In the genomic region with DNA sequence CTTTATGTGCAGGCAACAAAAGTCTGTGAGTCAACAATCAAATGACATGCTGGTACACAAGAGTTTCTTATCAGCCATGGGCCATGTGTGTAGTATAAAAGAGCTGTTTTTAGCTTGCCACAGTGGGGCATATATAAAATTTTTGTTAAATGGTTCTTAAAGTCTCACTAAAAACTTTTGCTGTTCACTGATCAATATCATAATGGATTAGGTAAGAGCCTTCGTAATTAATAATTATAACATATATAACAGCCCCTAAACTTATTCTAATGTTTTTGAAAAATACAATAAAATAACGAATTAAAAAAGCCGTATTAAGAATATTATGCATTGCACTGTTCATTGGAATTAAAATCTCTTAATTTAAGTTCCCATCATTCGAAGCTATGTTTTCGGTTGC, we compare ENCODE assay signal across 4 fruit fly cellular contexts.
TF ChIP-seq lines count a peak whose summit lies in the region.

No protein-coding gene starts in this region.

- no peak for TF ChIP-seq CTCF in whole organism, embryonic (GFP tag; optimal IDR thresholded peaks at IDR 0.05; lab: Kevin White, UChicago)

TF ChIP-seq in whole organism, embryonic, 481 proteins besides CTCF, POLR2A, EP300 and RAD21:
- TF ChIP-seq Dref (GFP tag; IDR thresholded peaks at IDR 0.05; lab: Robert Waterston, UW) (no peak), Med (GFP tag; lab: Kevin White, UChicago) (peak; percentile 27), CG11504 (tag; optimal IDR thresholded peaks at IDR 0.05; lab: Kevin White, UChicago) (peak; percentile 15), tio (GFP tag; optimal IDR thresholded peaks at IDR 0.05; lab: Kevin White, UChicago) (peak; percentile 5), CG6854 (GFP tag; optimal IDR thresholded peaks at IDR 0.05; lab: Kevin White, UChicago) (no peak), CG18262 (tag; optimal IDR thresholded peaks at IDR 0.05; lab: Kevin White, UChicago) (peak; percentile 20), sens (GFP tag; lab: Kevin White, UChicago) (peak; percentile 69), gem (tag; optimal IDR thresholded peaks at IDR 0.05; lab: Kevin White, UChicago) (peak; percentile 40), Dbx (GFP tag; IDR thresholded peaks at IDR 0.05; lab: Robert Waterston, UW) (no peak), D19B (GFP tag; optimal IDR thresholded peaks at IDR 0.05; lab: Kevin White, UChicago) (no peak)

TF ChIP-seq in whole organism, prepupa, 60 proteins besides CTCF, POLR2A, EP300 and RAD21 (continues in another document):
- peak; percentile 27 for TF ChIP-seq Met (GFP tag; optimal IDR thresholded peaks at IDR 0.05; lab: Kevin White, UChicago)
- no peak for TF ChIP-seq CG31627 (GFP tag; optimal IDR thresholded peaks at IDR 0.05; lab: Kevin White, UChicago)
- no peak for TF ChIP-seq fd85E (GFP tag; optimal IDR thresholded peaks at IDR 0.05; lab: Kevin White, UChicago)
- TF ChIP-seq CG11762 (GFP tag; optimal IDR thresholded peaks at IDR 0.05; lab: Kevin White, UChicago; ENCODE audit: insufficient read depth) = no peak
- TF ChIP-seq CG15336 (GFP tag; IDR thresholded peaks at IDR 0.05; lab: Robert Waterston, UW) = no peak; the same call in 1 of the 2 replicates
- peak; percentile 84 for TF ChIP-seq CG32006 (GFP tag; optimal IDR thresholded peaks at IDR 0.05; lab: Kevin White, UChicago)
- TF ChIP-seq CG6163 (GFP tag; IDR thresholded peaks at IDR 0.05; lab: Robert Waterston, UW) = no peak
- no peak for TF ChIP-seq CG16779 (tag; optimal IDR thresholded peaks at IDR 0.05; lab: Kevin White, UChicago)
- no peak for TF ChIP-seq Eip75B (GFP tag; optimal IDR thresholded peaks at IDR 0.05; lab: Kevin White, UChicago)
- no peak for TF ChIP-seq Lpt (GFP tag; optimal IDR thresholded peaks at IDR 0.05; lab: Kevin White, UChicago)
- TF ChIP-seq CG8632 (GFP tag; optimal IDR thresholded peaks at IDR 0.05; lab: Kevin White, UChicago) = peak; percentile 22
- peak; percentile 69 for TF ChIP-seq svp (GFP tag; lab: Kevin White, UChicago)
- no peak for TF ChIP-seq Hr38 (GFP tag; optimal IDR thresholded peaks at IDR 0.05; lab: Kevin White, UChicago)
- TF ChIP-seq CG8119 (GFP tag; IDR thresholded peaks at IDR 0.05; lab: Robert Waterston, UW) = peak; percentile 76; the same call in 2 of the 3 replicates
- TF ChIP-seq CG10631 (GFP tag; optimal IDR thresholded peaks at IDR 0.05; lab: Kevin White, UChicago) = peak; percentile 20
- peak; percentile 53 for TF ChIP-seq achi (GFP tag; optimal IDR thresholded peaks at IDR 0.05; lab: Kevin White, UChicago)
- no peak for TF ChIP-seq Sox15 (GFP tag; optimal IDR thresholded peaks at IDR 0.05; lab: Kevin White, UChicago)
- peak; percentile 58 for TF ChIP-seq CG4318 (GFP tag; optimal IDR thresholded peaks at IDR 0.05; lab: Kevin White, UChicago)
- no peak for TF ChIP-seq CG6854 (GFP tag; optimal IDR thresholded peaks at IDR 0.05; lab: Kevin White, UChicago)
- TF ChIP-seq dac (GFP tag; optimal IDR thresholded peaks at IDR 0.05; lab: Kevin White, UChicago) = peak; percentile 0
- no peak for TF ChIP-seq CG6808 (GFP tag; optimal IDR thresholded peaks at IDR 0.05; lab: Kevin White, UChicago)
- TF ChIP-seq spab (GFP tag; optimal IDR thresholded peaks at IDR 0.05; lab: Kevin White, UChicago) = no peak
- TF ChIP-seq topi (GFP tag; optimal IDR thresholded peaks at IDR 0.05; lab: Kevin White, UChicago) = peak; percentile 12
- peak; percentile 35 for TF ChIP-seq CG10669 (GFP tag; optimal IDR thresholded peaks at IDR 0.05; lab: Kevin White, UChicago)
- TF ChIP-seq Sox102F (GFP tag; optimal IDR thresholded peaks at IDR 0.05; lab: Kevin White, UChicago) = no peak
- no peak for TF ChIP-seq CG11902 (GFP tag; optimal IDR thresholded peaks at IDR 0.05; lab: Kevin White, UChicago)

TF ChIP-seq in whole organism, pupa, 21 proteins besides CTCF, POLR2A, EP300 and RAD21:
- no peak for TF ChIP-seq Snoo (tag; optimal IDR thresholded peaks at IDR 0.05; lab: Kevin White, UChicago)
- TF ChIP-seq CG8301 (tag; optimal IDR thresholded peaks at IDR 0.05; lab: Kevin White, UChicago) = peak; percentile 60
- peak; percentile 71 for TF ChIP-seq CG14655 (GFP tag; optimal IDR thresholded peaks at IDR 0.05; lab: Kevin White, UChicago)
- peak; percentile 52 for TF ChIP-seq CG8159 (tag; optimal IDR thresholded peaks at IDR 0.05; lab: Kevin White, UChicago)
- 0 out of 2 replicates have a peak, but pooled peaks have one; percentile 39 for TF ChIP-seq CG32121 (GFP tag; IDR thresholded peaks at IDR 0.05; lab: Robert Waterston, UW)
- TF ChIP-seq CG9948 (tag; optimal IDR thresholded peaks at IDR 0.05; lab: Kevin White, UChicago) = peak; percentile 37
- TF ChIP-seq Pif1A (GFP tag; optimal IDR thresholded peaks at IDR 0.05; lab: Kevin White, UChicago) = peak; percentile 25
- no peak for TF ChIP-seq CG17806 (tag; optimal IDR thresholded peaks at IDR 0.05; lab: Kevin White, UChicago)
- TF ChIP-seq CG13204 (GFP tag; optimal IDR thresholded peaks at IDR 0.05; lab: Kevin White, UChicago) = no peak
- no peak for TF ChIP-seq fd96Ca (GFP tag; IDR thresholded peaks at IDR 0.05; lab: Robert Waterston, UW)
- peak; percentile 25 for TF ChIP-seq CG34367 (tag; optimal IDR thresholded peaks at IDR 0.05; lab: Kevin White, UChicago)

TF ChIP-seq in whole organism, wandering third instar larva, 38 proteins besides CTCF, POLR2A, EP300 and RAD21:
- TF ChIP-seq OdsH (GFP tag; optimal IDR thresholded peaks at IDR 0.05; lab: Kevin White, UChicago) = peak; percentile 20
- no peak for TF ChIP-seq HLH106 (tag; optimal IDR thresholded peaks at IDR 0.05; lab: Kevin White, UChicago)
- TF ChIP-seq rgr (GFP tag; optimal IDR thresholded peaks at IDR 0.05; lab: Kevin White, UChicago) = peak; percentile 34
- no peak for TF ChIP-seq br (GFP tag; optimal IDR thresholded peaks at IDR 0.05; lab: Kevin White, UChicago)
- TF ChIP-seq foxo (GFP tag; optimal IDR thresholded peaks at IDR 0.05; lab: Kevin White, UChicago) = peak in 1 of 2 experiments; percentile 16
- peak; percentile 8 for TF ChIP-seq fru (GFP tag; optimal IDR thresholded peaks at IDR 0.05; lab: Kevin White, UChicago)
- peak; percentile 1 for TF ChIP-seq h (GFP tag; optimal IDR thresholded peaks at IDR 0.05; lab: Kevin White, UChicago)
TF ChIP-seq in whole organism, wandering third instar larva: peak in this region for 5.
